Worm (Caenorhabditis elegans) whole organism, young adult: ENCODE data around the gene sri-4.

Source experiments
- B0019.2 ChIP-seq: fragments of 200-800 bp; sonication (Bioruptor generic); conservative IDR thresholded peaks from 2 replicates; pipeline ENCODE4 v1.3.6; 2022; ENCODE audit warnings: missing genetic modification reagents, missing genetic modification characterization, missing compliant biosample characterization
- B0035.1 ChIP-seq: sonication (generic microtip); optimal IDR thresholded peaks from 2 replicates; lab custom pipeline; 2016; ENCODE audit warnings: missing genetic modification characterization, mild to moderate bottlenecking, missing compliant biosample characterization, missing genotype, missing genetic modification reagents
- B0336.3 ChIP-seq: fragments of 200-800 bp; sonication (Bioruptor generic); IDR thresholded peaks from 2 replicates; pipeline ENCODE4 v1.3.6; 2022; ENCODE audit warnings: missing genetic modification characterization, missing compliant biosample characterization
- D2030.7 ChIP-seq: fragments of 200-800 bp; sonication (Bioruptor generic); IDR thresholded peaks from 2 replicates; pipeline ENCODE4 v1.3.6; 2022; ENCODE audit warnings: missing genetic modification reagents, missing genetic modification characterization, missing compliant biosample characterization
- F22D6.2 ChIP-seq: sonication (generic microtip); optimal IDR thresholded peaks from 2 replicates; lab custom pipeline; 2016; ENCODE audit warnings: mild to moderate bottlenecking, missing genetic modification characterization, missing compliant biosample characterization
- F23B12.7 ChIP-seq: sonication (generic microtip); optimal IDR thresholded peaks from 2 replicates; lab custom pipeline; 2017; ENCODE audit warnings: missing genetic modification characterization, mild to moderate bottlenecking, missing compliant biosample characterization, antibody characterized with exemption, moderate library complexity; ENCODE audit not compliant: insufficient read depth
- F39B2.1 ChIP-seq: fragments of 200-800 bp; sonication (Bioruptor generic); IDR thresholded peaks from 2 replicates; pipeline ENCODE4 v1.3.6; 2022; ENCODE audit warnings: missing genetic modification reagents, missing genetic modification characterization, missing compliant biosample characterization
- F52B5.7 ChIP-seq: sonication (generic microtip); optimal IDR thresholded peaks from 2 replicates; lab custom pipeline; 2016; ENCODE audit warnings: mild to moderate bottlenecking, missing genetic modification characterization, missing compliant biosample characterization
- F55B11.4 ChIP-seq: sonication (generic microtip); optimal IDR thresholded peaks from 2 replicates; lab custom pipeline; 2016; ENCODE audit warnings: missing compliant biosample characterization, missing genetic modification characterization, borderline replicate concordance; ENCODE audit not compliant: insufficient read depth
- K11D2.4 ChIP-seq: fragments of 200-800 bp; sonication (Bioruptor generic); IDR thresholded peaks from 2 replicates; pipeline ENCODE4 v1.3.6; 2022; ENCODE audit warnings: missing genetic modification reagents, missing genetic modification characterization, missing compliant biosample characterization
- K12H6.12 ChIP-seq: fragments of 200-800 bp; sonication (Bioruptor generic); optimal IDR thresholded peaks from 2 replicates; lab custom pipeline; 2018; ENCODE audit warnings: mild to moderate bottlenecking, missing genetic modification characterization, missing compliant biosample characterization
- Y56A3A.18 ChIP-seq: fragments of 200-800 bp; sonication (Bioruptor generic); IDR thresholded peaks from 2 replicates; pipeline ENCODE4 v1.3.6; 2022; ENCODE audit warnings: missing genetic modification reagents, missing genetic modification characterization, missing compliant biosample characterization
- Y79H2A.3 ChIP-seq: fragments of 200-800 bp; sonication (Bioruptor generic); conservative IDR thresholded peaks from 2 replicates; pipeline ENCODE4 v1.3.6; 2022; ENCODE audit warnings: missing genetic modification reagents, missing genetic modification characterization, missing compliant biosample characterization
- ZK185.1 ChIP-seq: sonication (generic microtip); optimal IDR thresholded peaks from 2 replicates; lab custom pipeline; 2016; ENCODE audit warnings: mild to moderate bottlenecking, missing genetic modification characterization, missing compliant biosample characterization; ENCODE audit not compliant: poor library complexity, severe bottlenecking
- akir-1 ChIP-seq: fragments of 200-800 bp; sonication (Bioruptor generic); optimal IDR thresholded peaks from 2 replicates; lab custom pipeline; 2018; ENCODE audit warnings: mild to moderate bottlenecking, missing genetic modification characterization, moderate library complexity, missing compliant biosample characterization
- ama-1 ChIP-seq, 3 experiments: fragments of 150-350 bp in 1 of 3; sonication (generic microtip) in 2 of 3; optimal IDR thresholded peaks; 2 replicates each; lab custom pipeline; 2014 to 2018; ENCODE audit warnings: missing biosample characterization in 2 of 3, missing genetic modification characterization in 2 of 3, missing genetic modification reagents in 2 of 3
- atf-7 ChIP-seq: sonication (generic microtip); optimal IDR thresholded peaks from 2 replicates; lab custom pipeline; 2017; ENCODE audit warnings: mild to moderate bottlenecking, missing genetic modification characterization, missing compliant biosample characterization
- ccch-3 ChIP-seq: fragments of 200-800 bp; sonication (Bioruptor generic); optimal IDR thresholded peaks from 2 replicates; lab custom pipeline; 2018; ENCODE audit warnings: mild to moderate bottlenecking, missing genetic modification characterization, missing compliant biosample characterization
- cebp-2 ChIP-seq: fragments of 200-800 bp; sonication (Bioruptor generic); IDR thresholded peaks from 2 replicates; pipeline ENCODE4 v1.3.6; 2022; ENCODE audit warnings: missing genetic modification characterization, missing compliant biosample characterization
- ceh-27 ChIP-seq: fragments of 200-800 bp; sonication (Bioruptor generic); optimal IDR thresholded peaks from 2 replicates; lab custom pipeline; 2018; ENCODE audit warnings: mild to moderate bottlenecking, missing genetic modification characterization, moderate library complexity, missing compliant biosample characterization
- ceh-79 ChIP-seq: sonication (generic microtip); optimal IDR thresholded peaks from 2 replicates; lab custom pipeline; 2017; ENCODE audit warnings: mild to moderate bottlenecking, missing genetic modification characterization, missing compliant biosample characterization
- ceh-91 ChIP-seq: fragments of 200-800 bp; sonication (Bioruptor generic); IDR thresholded peaks from 2 replicates; pipeline ENCODE4 v1.3.6; 2022; ENCODE audit warnings: missing genetic modification reagents, missing genetic modification characterization, missing compliant biosample characterization
- chd-7 ChIP-seq: sonication (generic microtip); optimal IDR thresholded peaks from 2 replicates; lab custom pipeline; 2016; ENCODE audit warnings: mild to moderate bottlenecking, missing genetic modification characterization, moderate library complexity, missing compliant biosample characterization
- dpff-1 ChIP-seq: sonication (generic microtip); optimal IDR thresholded peaks from 2 replicates; lab custom pipeline; 2017; ENCODE audit warnings: mild to moderate bottlenecking, missing genetic modification characterization, missing compliant biosample characterization
- ekl-4 ChIP-seq: fragments of 200-800 bp; sonication (Bioruptor generic); IDR thresholded peaks from 2 replicates; pipeline ENCODE4 v1.3.6; 2022; ENCODE audit warnings: missing genetic modification reagents, missing genetic modification characterization, missing compliant biosample characterization
- fkh-3 ChIP-seq: sonication (generic microtip); optimal IDR thresholded peaks from 2 replicates; lab custom pipeline; 2016; ENCODE audit warnings: mild to moderate bottlenecking, missing genetic modification characterization, missing compliant biosample characterization
- hlh-12 ChIP-seq: sonication (generic microtip); optimal IDR thresholded peaks from 2 replicates; lab custom pipeline; 2016; ENCODE audit warnings: missing genetic modification characterization, missing compliant biosample characterization
- hmg-1.2 ChIP-seq: fragments of 200-800 bp; sonication (Bioruptor generic); IDR thresholded peaks from 2 replicates; pipeline ENCODE4 v1.3.6; 2022; ENCODE audit warnings: missing genetic modification reagents, missing genetic modification characterization, missing compliant biosample characterization
- hmg-20 ChIP-seq: fragments of 200-800 bp; sonication (Bioruptor generic); IDR thresholded peaks from 2 replicates; pipeline ENCODE4 v1.3.6; 2022; ENCODE audit warnings: missing genetic modification reagents, missing genetic modification characterization, missing compliant biosample characterization
- let-526 ChIP-seq: fragments of 200-800 bp; sonication (Bioruptor generic); IDR thresholded peaks from 2 replicates; pipeline ENCODE4 v1.3.6; 2022; ENCODE audit warnings: missing genetic modification reagents, missing genetic modification characterization, missing compliant biosample characterization
- lin-35 ChIP-seq, 3 experiments: fragments of 150-350 bp in 2 of 3; sonication (generic microtip) in 1 of 3; optimal IDR thresholded peaks; 2 replicates each; lab custom pipeline; 2014 to 2018; ENCODE audit warnings: missing biosample characterization in 3 of 3, missing genetic modification characterization in 3 of 3, missing genetic modification reagents in 3 of 3
- lin-54 ChIP-seq: fragments of 200-800 bp; sonication (Bioruptor generic); optimal IDR thresholded peaks from 2 replicates; lab custom pipeline; 2018; ENCODE audit warnings: mild to moderate bottlenecking, missing genetic modification characterization, missing compliant biosample characterization
- madf-3 ChIP-seq: fragments of 200-800 bp; sonication (Bioruptor generic); IDR thresholded peaks from 2 replicates; pipeline ENCODE4 v1.3.6; 2022; ENCODE audit warnings: missing genetic modification reagents, missing genetic modification characterization, missing compliant biosample characterization
- nfya-2 ChIP-seq: fragments of 200-800 bp; sonication (Bioruptor generic); IDR thresholded peaks from 2 replicates; pipeline ENCODE4 v1.3.6; 2022; ENCODE audit warnings: missing genetic modification reagents, missing genetic modification characterization, missing compliant biosample characterization
- nhr-27 ChIP-seq: fragments of 200-800 bp; sonication (Bioruptor generic); optimal IDR thresholded peaks from 2 replicates; lab custom pipeline; 2018; ENCODE audit warnings: mild to moderate bottlenecking, missing genetic modification characterization, moderate library complexity, missing compliant biosample characterization
- rpc-1 ChIP-seq, 2 experiments: fragments of 150-350 bp in 1 of 2; sonication (generic microtip) in 1 of 2; optimal IDR thresholded peaks; 2 replicates each; lab custom pipeline; 2014 to 2018; ENCODE audit warnings: missing biosample characterization in 1 of 2, missing genetic modification characterization in 1 of 2, missing genetic modification reagents in 1 of 2, missing genotype in 1 of 2
- snpc-1.3 ChIP-seq: sonication (generic microtip); optimal IDR thresholded peaks from 2 replicates; lab custom pipeline; 2017; ENCODE audit warnings: missing genetic modification characterization, mild to moderate bottlenecking, missing compliant biosample characterization, antibody characterized with exemption, moderate library complexity, missing genotype, missing genetic modification reagents; ENCODE audit not compliant: insufficient read depth
- snpc-3.4 ChIP-seq: sonication (generic microtip); optimal IDR thresholded peaks from 2 replicates; lab custom pipeline; 2017; ENCODE audit warnings: missing genetic modification characterization, mild to moderate bottlenecking, missing compliant biosample characterization, antibody characterized with exemption, moderate library complexity, missing genotype, missing genetic modification reagents
- snpc-4 ChIP-seq, 5 experiments: fragments of 150-350 bp in 1 of 5; sonication (generic microtip) in 4 of 5; optimal IDR thresholded peaks; 2 replicates each; lab custom pipeline; 2014 to 2018; ENCODE audit warnings: missing genetic modification characterization in 5 of 5, missing biosample characterization in 3 of 5, antibody characterized with exemption in 2 of 5, mild to moderate bottlenecking in 2 of 5, missing compliant biosample characterization in 2 of 5, missing genotype in 2 of 5, moderate library complexity in 2 of 5, missing genetic modification reagents in 1 of 5
- tbp1 ChIP-seq: fragments of 200-800 bp; sonication (Bioruptor generic); optimal IDR thresholded peaks from 2 replicates; lab custom pipeline; 2018; ENCODE audit warnings: mild to moderate bottlenecking, missing genetic modification characterization, missing compliant biosample characterization
- tbx-9 ChIP-seq: sonication (generic microtip); optimal IDR thresholded peaks from 2 replicates; lab custom pipeline; 2016; ENCODE audit warnings: borderline replicate concordance, missing genetic modification characterization, inconsistent platforms, missing compliant biosample characterization
- tlf-1 ChIP-seq: fragments of 200-800 bp; sonication (Bioruptor generic); optimal IDR thresholded peaks from 2 replicates; lab custom pipeline; 2018; ENCODE audit warnings: mild to moderate bottlenecking, missing genetic modification characterization, missing compliant biosample characterization
- ztf-22 ChIP-seq: fragments of 200-800 bp; sonication (Bioruptor generic); optimal IDR thresholded peaks from 2 replicates; lab custom pipeline; 2018; ENCODE audit warnings: mild to moderate bottlenecking, missing genetic modification characterization, moderate library complexity, missing compliant biosample characterization
- ztf-26 ChIP-seq: sonication (generic microtip); optimal IDR thresholded peaks from 2 replicates; lab custom pipeline; 2017; ENCODE audit warnings: missing genetic modification characterization, missing compliant biosample characterization

The sri-4 gene

ce11 chrV:773256-773655, 25.1 kb downstream of the sri-4 start, which contains the start of gene sti-1 (continued):
- TF ChIP-seq snpc-4 (GFP tag; optimal IDR thresholded peaks at IDR 0.05; lab: Kevin White, UChicago), result no peak
- TF ChIP-seq snpc-4 (tag; optimal IDR thresholded peaks at IDR 0.05; lab: Kevin White, UChicago), result peak in 3 of 4 experiments; percentile 23 to 65 (median 61)
- no peak for TF ChIP-seq K11D2.4 (GFP tag; lab: Robert Waterston, UW)
- peak; percentile 55 for TF ChIP-seq tbp1 (GFP tag; lab: Kevin White, UChicago)
- peak; percentile 10 for TF ChIP-seq ztf-26 (tag; lab: Kevin White, UChicago)
- no peak for TF ChIP-seq chd-7 (tag; lab: Kevin White, UChicago)
- no peak for TF ChIP-seq dpff-1 (tag; lab: Kevin White, UChicago)
- TF ChIP-seq hlh-12 (tag; lab: Kevin White, UChicago), result no peak
- peak; percentile 47 for TF ChIP-seq ceh-27 (GFP tag; lab: Kevin White, UChicago)
- TF ChIP-seq ama-1 (optimal IDR thresholded peaks at IDR 0.05; lab: Kevin White, UChicago), result no peak
- TF ChIP-seq ama-1 (GFP tag; optimal IDR thresholded peaks at IDR 0.05; lab: Kevin White, UChicago), result no peak
- peak; percentile 67; the same call in 1 of the 2 replicates for TF ChIP-seq ekl-4 (GFP tag; lab: Robert Waterston, UW)
- TF ChIP-seq tlf-1 (GFP tag; lab: Kevin White, UChicago), result peak; percentile 56
- peak; percentile 67 for TF ChIP-seq B0336.3 (GFP tag; lab: Robert Waterston, UW)
- TF ChIP-seq madf-3 (GFP tag; lab: Robert Waterston, UW), result peak; percentile 70; the same call in 1 of the 2 replicates
- TF ChIP-seq B0035.1 (tag; lab: Kevin White, UChicago), result no peak
- no peak for TF ChIP-seq nhr-27 (tag; lab: Kevin White, UChicago)
- TF ChIP-seq ZK185.1, result peak; percentile 7
- peak; percentile 85 for TF ChIP-seq D2030.7
- TF ChIP-seq snpc-3.4 (tag; lab: Kevin White, UChicago), result peak; percentile 55
- TF ChIP-seq K12H6.12, result peak; percentile 63
- no peak for TF ChIP-seq F22D6.2 (tag; lab: Kevin White, UChicago)
- TF ChIP-seq fkh-3 (tag; lab: Kevin White, UChicago), result no peak
- TF ChIP-seq lin-35 (GFP tag; optimal IDR thresholded peaks at IDR 0.05; lab: Kevin White, UChicago), result peak; percentile 39 to 85 (median 72)
- no peak for TF ChIP-seq B0019.2 (GFP tag; lab: Robert Waterston, UW)
- TF ChIP-seq atf-7, result no peak
- TF ChIP-seq F39B2.1 (GFP tag; lab: Robert Waterston, UW), result no peak
- no peak for TF ChIP-seq Y56A3A.18 (GFP tag; lab: Robert Waterston, UW)
- no peak for TF ChIP-seq cebp-2 (GFP tag; lab: Robert Waterston, UW)
- TF ChIP-seq let-526, result no peak
- TF ChIP-seq hmg-20 (GFP tag; lab: Robert Waterston, UW), result 0 out of 2 replicates have a peak, but pooled peaks have one; percentile 7
- peak; percentile 36 for TF ChIP-seq snpc-1.3 (tag; lab: Kevin White, UChicago)
- no peak for TF ChIP-seq ceh-79 (tag; lab: Kevin White, UChicago)
- TF ChIP-seq F52B5.7 (tag; lab: Kevin White, UChicago), result no peak
- peak; percentile 47 for TF ChIP-seq ceh-91
- TF ChIP-seq rpc-1 (optimal IDR thresholded peaks at IDR 0.05; lab: Kevin White, UChicago), result peak; percentile 42
- TF ChIP-seq rpc-1 (tag; optimal IDR thresholded peaks at IDR 0.05; lab: Kevin White, UChicago), result no peak
- TF ChIP-seq ccch-3 (GFP tag; lab: Kevin White, UChicago), result no peak
- peak; percentile 94 for TF ChIP-seq lin-54 (GFP tag; lab: Kevin White, UChicago)
- no peak for TF ChIP-seq nfya-2 (GFP tag; lab: Robert Waterston, UW)
- no peak for TF ChIP-seq Y79H2A.3 (GFP tag; lab: Robert Waterston, UW)
- no peak for TF ChIP-seq akir-1 (GFP tag; lab: Kevin White, UChicago)
- peak; percentile 99 for TF ChIP-seq hmg-1.2 (GFP tag; lab: Robert Waterston, UW)
- TF ChIP-seq F55B11.4 (tag; lab: Kevin White, UChicago), result no peak
- peak; percentile 30 for TF ChIP-seq F23B12.7 (tag; lab: Kevin White, UChicago)
- no peak for TF ChIP-seq ztf-22 (GFP tag; lab: Kevin White, UChicago)
- TF ChIP-seq tbx-9 (tag; lab: Kevin White, UChicago), result no peak
